Worm (Caenorhabditis elegans) whole organism, midembryonic: ENCODE data around the gene F13A2.9.

Experiments
- klf-2 ChIP-seq: fragments of 200-800 bp; sonication (Bioruptor generic); conservative IDR thresholded peaks from 2 replicates; pipeline ENCODE4 v1.3.6; 2022; ENCODE audit warnings: missing genetic modification reagents, missing genetic modification characterization, missing compliant biosample characterization
- ztf-29 ChIP-seq: fragments of 200-800 bp; sonication (Bioruptor generic); IDR thresholded peaks from 2 replicates; pipeline ENCODE4 v1.3.6; 2022; ENCODE audit warnings: missing genetic modification reagents, missing genetic modification characterization, missing compliant biosample characterization

ce11 chrV:4374625-4375024, 12.7 kb downstream of the F13A2.9 start, which contains the start of gene neg-1:
- no peak for TF ChIP-seq ztf-29
- TF ChIP-seq klf-2 = no peak
